Fruit fly (Drosophila melanogaster) whole organism, adult: ENCODE data around the gene Hr4.

Source experiments
- CG12768 ChIP-seq: fragments of 200-800 bp; sonication (Bioruptor generic); optimal IDR thresholded peaks from 2 replicates; lab custom pipeline; 2017; ENCODE audit warnings: missing biosample characterization, missing genetic modification characterization, mild to moderate bottlenecking, moderate library complexity, missing genetic modification reagents
- CG7101 ChIP-seq: fragments of 200-800 bp; sonication (Bioruptor generic); optimal IDR thresholded peaks from 2 replicates; lab custom pipeline; 2018; ENCODE audit warnings: missing biosample characterization, mild to moderate bottlenecking, missing genetic modification characterization, moderate library complexity
- bab1 ChIP-seq: fragments of 200-800 bp; sonication (Bioruptor generic); optimal IDR thresholded peaks from 3 replicates; lab custom pipeline; 2019; ENCODE audit warnings: missing biosample characterization, mild to moderate bottlenecking, missing genetic modification characterization, moderate library complexity
- cic ChIP-seq: fragments of 200-800 bp; sonication (Bioruptor generic); optimal IDR thresholded peaks from 2 replicates; lab custom pipeline; 2017; ENCODE audit warnings: missing biosample characterization, mild to moderate bottlenecking, missing genetic modification characterization, moderate library complexity
- tj ChIP-seq: fragments of 200-800 bp; sonication (Bioruptor generic); optimal IDR thresholded peaks from 3 replicates; lab custom pipeline; 2017; ENCODE audit warnings: missing biosample characterization, mild to moderate bottlenecking, missing genetic modification characterization, moderate library complexity

- TF ChIP-seq tj (GFP tag; lab: Kevin White, UChicago) (no peak), CG7101 (tag; lab: Kevin White, UChicago) (no peak), bab1 (GFP tag; lab: Kevin White, UChicago) (no peak), cic (no peak), CG12768 (no peak)
Measured at dm6 chrX:1944245-1945114, 2.7 kb downstream of the Hr4 start.
